Fruit fly (Drosophila melanogaster) whole organism, embryonic: Measurements from ENCODE around the gene CG14854.
A peak's percentile ranks its signal among the peaks of the same experiment; 100 is the strongest.

Experiments
- B-H1 ChIP-seq: fragments of 200-800 bp; sonication (Bioruptor generic); IDR thresholded peaks from 3 replicates; pipeline ENCODE4 v1.3.6; 2022; ENCODE audit warnings: missing biosample characterization, missing genetic modification characterization
- Bgb ChIP-seq: fragments of 200-800 bp; sonication (Bioruptor generic); IDR thresholded peaks from 2 replicates; pipeline ENCODE4 v1.3.6; 2022; ENCODE audit warnings: missing biosample characterization, missing genetic modification characterization; ENCODE audit not compliant: partially characterized antibody
- CG1024 ChIP-seq: fragments of 200-800 bp; sonication (Bioruptor generic); IDR thresholded peaks from 2 replicates; pipeline ENCODE4 v1.3.6; 2022; ENCODE audit warnings: missing biosample characterization, missing genetic modification characterization
- CG10267 ChIP-seq: fragments of 200-800 bp; sonication (Bioruptor generic); optimal IDR thresholded peaks from 2 replicates; lab custom pipeline; 2018; ENCODE audit warnings: missing biosample characterization, mild to moderate bottlenecking, missing genetic modification characterization, moderate library complexity
- CG10366 ChIP-seq: fragments of 200-800 bp; sonication (Bioruptor generic); IDR thresholded peaks from 2 replicates; pipeline ENCODE4 v1.3.6; 2022; ENCODE audit warnings: missing biosample characterization, missing genetic modification characterization
- CG11504 ChIP-seq: fragments of 200-800 bp; sonication (Bioruptor generic); optimal IDR thresholded peaks from 3 replicates; lab custom pipeline; 2019; ENCODE audit warnings: missing biosample characterization, mild to moderate bottlenecking, missing genetic modification characterization, moderate library complexity
- CG12942 ChIP-seq: fragments of 200-800 bp; sonication (Bioruptor generic); optimal IDR thresholded peaks from 3 replicates; lab custom pipeline; 2016; ENCODE audit warnings: missing biosample characterization, missing genetic modification characterization
- CG15696 ChIP-seq: fragments of 200-800 bp; sonication (Bioruptor generic); optimal IDR thresholded peaks from 2 replicates; lab custom pipeline; 2019; ENCODE audit warnings: missing biosample characterization, mild to moderate bottlenecking, missing genetic modification characterization, moderate library complexity
- CG17361 ChIP-seq: fragments of 200-800 bp; sonication (Bioruptor generic); IDR thresholded peaks from 3 replicates; pipeline ENCODE4 v1.3.6; 2022; ENCODE audit warnings: missing biosample characterization, missing genetic modification characterization
- CG18599 ChIP-seq: fragments of 200-800 bp; sonication (Bioruptor generic); optimal IDR thresholded peaks from 3 replicates; lab custom pipeline; 2017; ENCODE audit warnings: missing biosample characterization, missing genetic modification characterization, mild to moderate bottlenecking, moderate library complexity, missing genetic modification reagents
- CG2875 ChIP-seq: fragments of 200-800 bp; sonication (Bioruptor generic); optimal IDR thresholded peaks from 2 replicates; lab custom pipeline; 2017; ENCODE audit warnings: missing biosample characterization, mild to moderate bottlenecking, missing genetic modification characterization, missing genetic modification reagents
- CG34422 ChIP-seq: fragments of 200-800 bp; sonication (Bioruptor generic); IDR thresholded peaks from 3 replicates; pipeline ENCODE4 v1.3.6; 2022; ENCODE audit warnings: missing biosample characterization, missing genetic modification characterization
- CG43689 ChIP-seq: fragments of 200-800 bp; sonication (Bioruptor generic); IDR thresholded peaks from 2 replicates; pipeline ENCODE4 v1.3.6; 2022; ENCODE audit warnings: missing biosample characterization, missing genetic modification characterization
- CG4404 ChIP-seq: fragments of 200-800 bp; sonication (Bioruptor generic); IDR thresholded peaks from 2 replicates; pipeline ENCODE4 v1.3.6; 2022; ENCODE audit warnings: missing biosample characterization, missing genetic modification characterization
- CG4820 ChIP-seq: fragments of 200-800 bp; sonication (Bioruptor generic); optimal IDR thresholded peaks from 3 replicates; lab custom pipeline; 2016; ENCODE audit warnings: missing biosample characterization, missing genetic modification characterization
- CG5953 ChIP-seq: fragments of 200-800 bp; sonication (Bioruptor generic); IDR thresholded peaks from 2 replicates; pipeline ENCODE4 v1.3.6; 2022; ENCODE audit warnings: missing biosample characterization, missing genetic modification characterization
- CG6654 ChIP-seq: fragments of 200-800 bp; sonication (Bioruptor generic); optimal IDR thresholded peaks from 2 replicates; lab custom pipeline; 2017; ENCODE audit warnings: missing biosample characterization, mild to moderate bottlenecking, missing genetic modification characterization
- CG7372 ChIP-seq: fragments of 200-800 bp; sonication (Bioruptor generic); IDR thresholded peaks from 2 replicates; pipeline ENCODE4 v1.3.6; 2022; ENCODE audit warnings: missing biosample characterization, missing genetic modification characterization
- CG7745 ChIP-seq: fragments of 200-800 bp; sonication (Bioruptor generic); optimal IDR thresholded peaks from 2 replicates; lab custom pipeline; 2018; ENCODE audit warnings: missing biosample characterization, mild to moderate bottlenecking, missing genetic modification characterization, moderate library complexity
- CG8944 ChIP-seq: fragments of 200-800 bp; sonication (Bioruptor generic); optimal IDR thresholded peaks from 3 replicates; lab custom pipeline; 2016; ENCODE audit warnings: missing biosample characterization, missing genetic modification characterization
- CG9727 ChIP-seq: fragments of 200-800 bp; sonication (Bioruptor generic); optimal IDR thresholded peaks from 3 replicates; lab custom pipeline; 2017; ENCODE audit warnings: missing biosample characterization, mild to moderate bottlenecking, missing genetic modification characterization
- Drgx ChIP-seq: fragments of 200-800 bp; sonication (Bioruptor generic); IDR thresholded peaks from 2 replicates; pipeline ENCODE4 v1.3.6; 2022; ENCODE audit warnings: missing biosample characterization, missing genetic modification characterization
- E2f2 ChIP-seq: fragments of 200-800 bp; sonication (Bioruptor generic); IDR thresholded peaks from 2 replicates; pipeline ENCODE4 v1.3.6; 2022; ENCODE audit warnings: missing biosample characterization, missing genetic modification characterization
- Ets97D ChIP-seq: fragments of 200-800 bp; sonication (Bioruptor generic); optimal IDR thresholded peaks from 3 replicates; lab custom pipeline; 2016; ENCODE audit warnings: missing biosample characterization, missing genetic modification characterization
- HLHmδ ChIP-seq: fragments of 200-800 bp; sonication (Bioruptor generic); optimal IDR thresholded peaks from 2 replicates; lab custom pipeline; 2018; ENCODE audit warnings: missing biosample characterization, mild to moderate bottlenecking, missing genetic modification characterization, moderate library complexity
- Hand ChIP-seq: fragments of 200-800 bp; sonication (Bioruptor generic); optimal IDR thresholded peaks from 2 replicates; lab custom pipeline; 2017; ENCODE audit warnings: mild to moderate bottlenecking, missing biosample characterization, missing genetic modification reagents, missing genetic modification characterization
- Kr ChIP-seq: fragments of 200-800 bp; sonication (Bioruptor generic); optimal IDR thresholded peaks from 2 replicates; lab custom pipeline; 2017; ENCODE audit warnings: missing biosample characterization, mild to moderate bottlenecking, missing genetic modification characterization
- Lhr ChIP-seq: fragments of 200-800 bp; sonication (Bioruptor generic); optimal IDR thresholded peaks from 3 replicates; lab custom pipeline; 2017; ENCODE audit warnings: mild to moderate bottlenecking, missing biosample characterization, missing genetic modification reagents, missing genetic modification characterization
- MESR4 ChIP-seq: fragments of 200-800 bp; sonication (Bioruptor generic); optimal IDR thresholded peaks from 2 replicates; lab custom pipeline; 2018; ENCODE audit warnings: missing biosample characterization, mild to moderate bottlenecking, missing genetic modification characterization, moderate library complexity
- NFAT ChIP-seq: fragments of 200-800 bp; sonication (Bioruptor generic); IDR thresholded peaks from 2 replicates; pipeline ENCODE4 v1.3.6; 2022; ENCODE audit warnings: missing biosample characterization, missing genetic modification characterization
- Stat92E ChIP-seq, 3 experiments: fragments of >200 bp in 2 of 3; fragments of 200-800 bp in 1 of 3; sonication (Bioruptor generic) in 1 of 3; optimal IDR thresholded peaks; 2 replicates each; lab custom pipeline; 2017 to 2019; ENCODE audit warnings: missing biosample characterization in 3 of 3, missing genetic modification characterization in 3 of 3, mild to moderate bottlenecking in 1 of 3, moderate library complexity in 1 of 3
- ato ChIP-seq: fragments of 200-800 bp; sonication (Bioruptor generic); IDR thresholded peaks from 2 replicates; pipeline ENCODE4 v1.3.6; 2022; ENCODE audit warnings: missing biosample characterization, missing genetic modification characterization; ENCODE audit not compliant: partially characterized antibody
- bowl ChIP-seq: fragments of 200-800 bp; sonication (Bioruptor generic); IDR thresholded peaks from 2 replicates; pipeline ENCODE4 v1.3.6; 2022; ENCODE audit warnings: missing biosample characterization, missing genetic modification characterization
- chn ChIP-seq: fragments of 200-800 bp; sonication (Bioruptor generic); optimal IDR thresholded peaks from 2 replicates; lab custom pipeline; 2016; ENCODE audit warnings: missing biosample characterization, missing genetic modification characterization
- dan ChIP-seq: fragments of 200-800 bp; sonication (Bioruptor generic); IDR thresholded peaks from 2 replicates; pipeline ENCODE4 v1.3.6; 2022; ENCODE audit warnings: missing biosample characterization, missing genetic modification characterization
- emc ChIP-seq: fragments of 200-800 bp; sonication (Bioruptor generic); optimal IDR thresholded peaks from 2 replicates; lab custom pipeline; 2016; ENCODE audit warnings: missing biosample characterization, missing genetic modification characterization
- ems ChIP-seq: fragments of 200-800 bp; sonication (Bioruptor generic); optimal IDR thresholded peaks from 3 replicates; lab custom pipeline; 2016; ENCODE audit warnings: missing biosample characterization, missing genetic modification characterization
- hb ChIP-seq: fragments of 200-800 bp; sonication (Bioruptor generic); IDR thresholded peaks from 3 replicates; pipeline ENCODE4 v1.3.6; 2022; ENCODE audit warnings: missing biosample characterization, missing genetic modification characterization; ENCODE audit not compliant: partially characterized antibody
- lab ChIP-seq: fragments of 200-800 bp; sonication (Bioruptor generic); optimal IDR thresholded peaks from 3 replicates; lab custom pipeline; 2017; ENCODE audit warnings: missing biosample characterization, missing genetic modification characterization, mild to moderate bottlenecking, moderate library complexity, missing genetic modification reagents
- luna ChIP-seq: fragments of 200-800 bp; sonication (Bioruptor generic); optimal IDR thresholded peaks from 2 replicates; lab custom pipeline; 2016; ENCODE audit warnings: missing biosample characterization, missing genetic modification characterization
- nmo ChIP-seq: fragments of 200-800 bp; sonication (Bioruptor generic); optimal IDR thresholded peaks from 2 replicates; lab custom pipeline; 2018; ENCODE audit warnings: missing biosample characterization, mild to moderate bottlenecking, missing genetic modification characterization, moderate library complexity
- pan ChIP-seq, 4 experiments: fragments of >200 bp in 3 of 4; fragments of 200-800 bp in 1 of 4; sonication (Bioruptor generic) in 1 of 4; optimal IDR thresholded peaks in 3 of 4; IDR thresholded peaks in 1 of 4; 2 replicates each; pipeline versions ENCODE4 v1.3.6 to Lab custom; 2017 to 2022; ENCODE audit warnings: missing biosample characterization in 2 of 4, missing genetic modification characterization in 2 of 4, mixed read lengths in 1 of 4
- scrt ChIP-seq: fragments of 200-800 bp; sonication (Bioruptor generic); optimal IDR thresholded peaks from 2 replicates; lab custom pipeline; 2018; ENCODE audit warnings: missing biosample characterization, mild to moderate bottlenecking, missing genetic modification characterization, moderate library complexity
- sqz ChIP-seq: fragments of 200-800 bp; sonication (Bioruptor generic); optimal IDR thresholded peaks from 3 replicates; lab custom pipeline; 2018; ENCODE audit warnings: missing biosample characterization, mild to moderate bottlenecking, missing genetic modification characterization
- tna ChIP-seq: fragments of 200-800 bp; sonication (Bioruptor generic); IDR thresholded peaks from 2 replicates; pipeline ENCODE4 v1.3.6; 2022; ENCODE audit warnings: missing biosample characterization, missing genetic modification characterization; ENCODE audit not compliant: partially characterized antibody
- trh ChIP-seq: fragments of 200-800 bp; sonication (Bioruptor generic); optimal IDR thresholded peaks from 2 replicates; lab custom pipeline; 2016; ENCODE audit warnings: missing biosample characterization, missing genetic modification characterization
- tx ChIP-seq: fragments of 200-800 bp; sonication (Bioruptor generic); optimal IDR thresholded peaks from 2 replicates; lab custom pipeline; 2016; ENCODE audit warnings: missing biosample characterization, missing genetic modification characterization
- zf30C ChIP-seq: fragments of 200-800 bp; sonication (Bioruptor generic); optimal IDR thresholded peaks from 3 replicates; lab custom pipeline; 2018; ENCODE audit warnings: missing biosample characterization, mild to moderate bottlenecking, missing genetic modification characterization
- zfh1 ChIP-seq: fragments of 200-800 bp; sonication (Bioruptor generic); IDR thresholded peaks from 3 replicates; pipeline ENCODE4 v1.3.6; 2022; ENCODE audit warnings: missing biosample characterization, missing genetic modification characterization

Gene CG14854

dm6 chr3R:14569411-14570107, 9.7 kb upstream of the CG14854 start, which contains the start of gene Cys (continued):
- TF ChIP-seq CG34422 (GFP tag; lab: Robert Waterston, UW) (no peak), Lhr (GFP tag; lab: Kevin White, UChicago) (no peak), CG2875 (GFP tag; lab: Kevin White, UChicago) (peak; percentile 10), CG4820 (GFP tag; lab: Kevin White, UChicago) (no peak), CG1024 (no peak), trh (no peak), Kr (GFP tag; lab: Kevin White, UChicago) (no peak), nmo (GFP tag; lab: Kevin White, UChicago) (peak; percentile 19), Ets97D (GFP tag; lab: Kevin White, UChicago) (no peak), tx (GFP tag; lab: Kevin White, UChicago) (no peak), CG15696 (no peak), CG10267 (tag; lab: Kevin White, UChicago) (no peak), NFAT (GFP tag; lab: Robert Waterston, UW) (peak; percentile 87; the same call in 1 of the 2 replicates), CG12942 (no peak), HLHmδ (no peak), CG43689 (no peak), Bgb (peak; percentile 27; the same call in 1 of the 2 replicates), hb (GFP tag; lab: Robert Waterston, UW) (no peak), Hand (no peak), CG7372 (GFP tag; lab: Robert Waterston, UW) (no peak), CG7745 (tag; lab: Kevin White, UChicago) (no peak), CG9727 (GFP tag; lab: Kevin White, UChicago) (peak; percentile 7), CG17361 (GFP tag; lab: Robert Waterston, UW) (peak; percentile 38; the same call in 2 of the 3 replicates), B-H1 (GFP tag; lab: Robert Waterston, UW) (no peak), E2f2 (no peak), zfh1 (peak; percentile 54; the same call in 1 of the 3 replicates), bowl (GFP tag; lab: Robert Waterston, UW) (no peak), lab (GFP tag; lab: Kevin White, UChicago) (peak; percentile 1), Drgx (no peak), zf30C (GFP tag; lab: Kevin White, UChicago) (no peak), dan (GFP tag; lab: Robert Waterston, UW) (no peak), chn (GFP tag; lab: Kevin White, UChicago) (no peak), sqz (no peak), emc (GFP tag; lab: Kevin White, UChicago) (no peak), CG8944 (GFP tag; lab: Kevin White, UChicago) (no peak), CG6654 (no peak), ato (GFP tag; lab: Robert Waterston, UW) (no peak), scrt (GFP tag; lab: Kevin White, UChicago) (no peak), ems (no peak), luna (GFP tag; lab: Kevin White, UChicago) (peak; percentile 34), CG5953 (no peak), Stat92E (GFP tag; optimal IDR thresholded peaks at IDR 0.05; lab: Kevin White, UChicago) (no peak), CG11504 (tag; lab: Kevin White, UChicago) (no peak), CG18599 (GFP tag; lab: Kevin White, UChicago) (no peak), CG4404 (GFP tag; lab: Robert Waterston, UW) (no peak), MESR4 (GFP tag; lab: Kevin White, UChicago) (peak; percentile 26), CG10366 (no peak), tna (GFP tag; lab: Robert Waterston, UW) (no peak), pan (optimal IDR thresholded peaks at IDR 0.05; lab: Kevin White, UChicago) (no peak), pan (GFP tag; optimal IDR thresholded peaks at IDR 0.05 in 1 of 2, IDR thresholded peaks at IDR 0.05 in 1 of 2) (peak in 1 of 2 experiments; percentile 26)
